Worm (Caenorhabditis elegans): ENCODE measurements around the gene T01B7.13.

Gene T01B7.13

ce11 chrII:8683933-8684332 is 31.3 kb upstream of the T01B7.13 start:
- peak; percentile 13 for TF ChIP-seq dve-1 (tag; optimal IDR thresholded peaks at IDR 0.05; ENCODE audit: insufficient read depth)
- TF ChIP-seq lsy-2 (tag; optimal IDR thresholded peaks at IDR 0.05): peak in 1 of 2 experiments; percentile 81
- TF ChIP-seq ceh-44 (GFP tag; IDR thresholded peaks at IDR 0.05): no peak
- TF ChIP-seq hif-1 (tag; optimal IDR thresholded peaks at IDR 0.05): no peak
- TF ChIP-seq dpl-1 (GFP tag; optimal IDR thresholded peaks at IDR 0.05): peak; percentile 22
- TF ChIP-seq mep-1 (tag; optimal IDR thresholded peaks at IDR 0.05): peak; percentile 66
- TF ChIP-seq aha-1 (tag): peak; percentile 8
- TF ChIP-seq mes-2 (tag; optimal IDR thresholded peaks at IDR 0.05; ENCODE audit: poor library complexity, severe bottlenecking): peak; percentile 79
- 0 out of 2 replicates have a peak, but pooled peaks have one; percentile 25 for TF ChIP-seq dmd-6 (GFP tag; IDR thresholded peaks at IDR 0.05)

- TF ChIP-seq nhr-6 (tag; optimal IDR thresholded peaks at IDR 0.05): peak; percentile 25
- no peak for TF ChIP-seq zfp-3 (GFP tag; conservative IDR thresholded peaks at IDR 0.05)
Observed at ce11 chrII:8684824-8685223, 30.4 kb upstream of the T01B7.13 start, which contains the start of gene hgap-2. Gene hgap-2 (minus strand): TSS chrII:8684924.

- TF ChIP-seq nhr-6 (tag; optimal IDR thresholded peaks at IDR 0.05) (no peak), spr-3 (GFP tag; optimal IDR thresholded peaks at IDR 0.05) (no peak), attf-4 (tag; optimal IDR thresholded peaks at IDR 0.05) (no peak), aha-1 (tag) (peak; percentile 39)
Observed at ce11 chrII:8685623-8686022, 29.6 kb upstream of the T01B7.13 start, which contains the start of gene C34C6.9. Gene C34C6.9 (plus strand): TSS chrII:8685923.

ce11 chrII:8691344-8691960 is 23.7 kb upstream of the T01B7.13 start, which contains the start of gene C34C6.3:
Gene C34C6.3 (plus strand): TSS chrII:8691910.
- TF ChIP-seq mxl-2 (GFP tag; conservative IDR thresholded peaks at IDR 0.05) (no peak), unc-62 (GFP tag; optimal IDR thresholded peaks at IDR 0.05 in 1 of 2) (peak in 1 of 2 experiments; percentile 34), unc-62 (tag; optimal IDR thresholded peaks at IDR 0.05) (no peak)

- TF ChIP-seq aha-1 (tag) (no peak), nhr-48 (tag; optimal IDR thresholded peaks at IDR 0.05) (no peak), nhr-6 (tag; optimal IDR thresholded peaks at IDR 0.05) (no peak), skn-1 (tag; optimal IDR thresholded peaks at IDR 0.05) (no peak), ceh-82 (tag; optimal IDR thresholded peaks at IDR 0.05) (no peak), sdz-12 (GFP tag; optimal IDR thresholded peaks at IDR 0.05) (no peak), aly-2 (tag; optimal IDR thresholded peaks at IDR 0.05) (no peak), hif-1 (tag; optimal IDR thresholded peaks at IDR 0.05) (no peak), nhr-111 (GFP tag; optimal IDR thresholded peaks at IDR 0.05) (no peak), zfp-3 (GFP tag; conservative IDR thresholded peaks at IDR 0.05) (no peak)
Observed at ce11 chrII:8695783-8696182, 19.4 kb upstream of the T01B7.13 start, which contains the start of gene C34C6.10. Gene C34C6.10 (minus strand): TSS chrII:8695883.

- TF ChIP-seq ama-1 (optimal IDR thresholded peaks at IDR 0.05) (peak; percentile 45), mes-2 (tag; optimal IDR thresholded peaks at IDR 0.05; ENCODE audit: poor library complexity, severe bottlenecking) (no peak), unc-62 (GFP tag; optimal IDR thresholded peaks at IDR 0.05 in 1 of 2) (peak in 1 of 2 experiments; percentile 31), unc-62 (tag; optimal IDR thresholded peaks at IDR 0.05) (no peak)
Observed at ce11 chrII:8698828-8699227, 16.4 kb upstream of the T01B7.13 start, which contains the start of gene chdh-1. Gene chdh-1 (minus strand): TSS chrII:8698928.

ce11 chrII:8701059-8701458 is 14.1 kb upstream of the T01B7.13 start:
- TF ChIP-seq nhr-11 (tag; optimal IDR thresholded peaks at IDR 0.05) (no peak), pqm-1 (tag; optimal IDR thresholded peaks at IDR 0.05) (no peak), lin-15B (tag; optimal IDR thresholded peaks at IDR 0.05) (no peak), unc-62 (GFP tag; optimal IDR thresholded peaks at IDR 0.05 in 1 of 2) (peak in 1 of 2 experiments; percentile 49), unc-62 (tag; optimal IDR thresholded peaks at IDR 0.05) (no peak), lsy-2 (tag; optimal IDR thresholded peaks at IDR 0.05) (peak in 1 of 2 experiments; percentile 84)

All from whole organism, L4 larva.